Worm (Caenorhabditis elegans) whole organism, young adult: Measurements from ENCODE around the gene dsb-3.
A peak's percentile ranks its signal among the peaks of the same experiment; 100 is the strongest.

Experiments used
- B0019.2 ChIP-seq: fragments of 200-800 bp; sonication (Bioruptor generic); conservative IDR thresholded peaks from 2 replicates; pipeline ENCODE4 v1.3.6; 2022; ENCODE audit warnings: missing genetic modification reagents, missing genetic modification characterization, missing compliant biosample characterization
- B0261.1 ChIP-seq: sonication (generic microtip); optimal IDR thresholded peaks from 2 replicates; lab custom pipeline; 2016; ENCODE audit warnings: mild to moderate bottlenecking, missing genetic modification characterization, moderate library complexity, missing compliant biosample characterization
- F22D6.2 ChIP-seq: sonication (generic microtip); optimal IDR thresholded peaks from 2 replicates; lab custom pipeline; 2016; ENCODE audit warnings: mild to moderate bottlenecking, missing genetic modification characterization, missing compliant biosample characterization
- F39B2.1 ChIP-seq: fragments of 200-800 bp; sonication (Bioruptor generic); IDR thresholded peaks from 2 replicates; pipeline ENCODE4 v1.3.6; 2022; ENCODE audit warnings: missing genetic modification reagents, missing genetic modification characterization, missing compliant biosample characterization
- F52B5.7 ChIP-seq: sonication (generic microtip); optimal IDR thresholded peaks from 2 replicates; lab custom pipeline; 2016; ENCODE audit warnings: mild to moderate bottlenecking, missing genetic modification characterization, missing compliant biosample characterization
- F57A8.1 ChIP-seq: fragments of 200-800 bp; sonication (Bioruptor generic); optimal IDR thresholded peaks from 2 replicates; lab custom pipeline; 2018; ENCODE audit warnings: mild to moderate bottlenecking, missing genetic modification characterization, moderate library complexity, missing compliant biosample characterization
- F57C9.4 ChIP-seq: sonication (generic microtip); optimal IDR thresholded peaks from 2 replicates; lab custom pipeline; 2017; ENCODE audit warnings: mild to moderate bottlenecking, missing genetic modification characterization, missing compliant biosample characterization
- K11D2.4 ChIP-seq: fragments of 200-800 bp; sonication (Bioruptor generic); IDR thresholded peaks from 2 replicates; pipeline ENCODE4 v1.3.6; 2022; ENCODE audit warnings: missing genetic modification reagents, missing genetic modification characterization, missing compliant biosample characterization
- K12H6.12 ChIP-seq: fragments of 200-800 bp; sonication (Bioruptor generic); optimal IDR thresholded peaks from 2 replicates; lab custom pipeline; 2018; ENCODE audit warnings: mild to moderate bottlenecking, missing genetic modification characterization, missing compliant biosample characterization
- T07F8.4 ChIP-seq: sonication (generic microtip); optimal IDR thresholded peaks from 2 replicates; lab custom pipeline; 2016; ENCODE audit warnings: mild to moderate bottlenecking, missing genetic modification characterization, moderate library complexity, missing compliant biosample characterization
- Y56A3A.18 ChIP-seq: fragments of 200-800 bp; sonication (Bioruptor generic); IDR thresholded peaks from 2 replicates; pipeline ENCODE4 v1.3.6; 2022; ENCODE audit warnings: missing genetic modification reagents, missing genetic modification characterization, missing compliant biosample characterization
- Y79H2A.3 ChIP-seq: fragments of 200-800 bp; sonication (Bioruptor generic); conservative IDR thresholded peaks from 2 replicates; pipeline ENCODE4 v1.3.6; 2022; ENCODE audit warnings: missing genetic modification reagents, missing genetic modification characterization, missing compliant biosample characterization
- Y95B8A.8 ChIP-seq: fragments of 200-800 bp; sonication (Bioruptor generic); IDR thresholded peaks from 2 replicates; pipeline ENCODE4 v1.3.6; 2022; ENCODE audit warnings: missing genetic modification reagents, missing genetic modification characterization, missing compliant biosample characterization
- akir-1 ChIP-seq: fragments of 200-800 bp; sonication (Bioruptor generic); optimal IDR thresholded peaks from 2 replicates; lab custom pipeline; 2018; ENCODE audit warnings: mild to moderate bottlenecking, missing genetic modification characterization, moderate library complexity, missing compliant biosample characterization
- aptf-2 ChIP-seq: fragments of 200-800 bp; sonication (Bioruptor generic); conservative IDR thresholded peaks from 2 replicates; pipeline ENCODE4 v1.3.6; 2022; ENCODE audit warnings: missing genetic modification reagents, missing genetic modification characterization, missing compliant biosample characterization
- attf-3 ChIP-seq: fragments of 200-800 bp; sonication (Bioruptor generic); conservative IDR thresholded peaks from 2 replicates; pipeline ENCODE4 v1.3.6; 2022; ENCODE audit warnings: missing genetic modification reagents, missing genetic modification characterization, missing compliant biosample characterization
- attf-5 ChIP-seq: fragments of 200-800 bp; sonication (Bioruptor generic); optimal IDR thresholded peaks from 2 replicates; lab custom pipeline; 2018; ENCODE audit warnings: mild to moderate bottlenecking, missing genetic modification characterization, missing compliant biosample characterization
- bed-2 ChIP-seq: fragments of 200-800 bp; sonication (Bioruptor generic); IDR thresholded peaks from 2 replicates; pipeline ENCODE4 v1.3.6; 2022; ENCODE audit warnings: missing genetic modification reagents, missing genetic modification characterization, missing compliant biosample characterization
- ccch-3 ChIP-seq: fragments of 200-800 bp; sonication (Bioruptor generic); optimal IDR thresholded peaks from 2 replicates; lab custom pipeline; 2018; ENCODE audit warnings: mild to moderate bottlenecking, missing genetic modification characterization, missing compliant biosample characterization
- ceh-27 ChIP-seq: fragments of 200-800 bp; sonication (Bioruptor generic); optimal IDR thresholded peaks from 2 replicates; lab custom pipeline; 2018; ENCODE audit warnings: mild to moderate bottlenecking, missing genetic modification characterization, moderate library complexity, missing compliant biosample characterization
- chd-7 ChIP-seq: sonication (generic microtip); optimal IDR thresholded peaks from 2 replicates; lab custom pipeline; 2016; ENCODE audit warnings: mild to moderate bottlenecking, missing genetic modification characterization, moderate library complexity, missing compliant biosample characterization
- die-1 ChIP-seq: sonication (generic microtip); optimal IDR thresholded peaks from 2 replicates; lab custom pipeline; 2016; ENCODE audit warnings: missing genotype, mild to moderate bottlenecking, missing genetic modification characterization, missing compliant biosample characterization
- dox-1 ChIP-seq: fragments of 200-800 bp; sonication (Bioruptor generic); IDR thresholded peaks from 2 replicates; pipeline ENCODE4 v1.3.6; 2022; ENCODE audit warnings: missing genetic modification reagents, missing genetic modification characterization, missing compliant biosample characterization
- efl-1 ChIP-seq: fragments of 150-350 bp; optimal IDR thresholded peaks from 2 replicates; lab custom pipeline; 2014; ENCODE audit warnings: missing biosample characterization, missing genetic modification reagents, missing genetic modification characterization
- egl-18 ChIP-seq: fragments of 200-800 bp; sonication (Bioruptor generic); IDR thresholded peaks from 2 replicates; pipeline ENCODE4 v1.3.6; 2022; ENCODE audit warnings: missing genetic modification reagents, missing genetic modification characterization, missing compliant biosample characterization
- him-1 ChIP-seq: sonication (generic microtip); optimal IDR thresholded peaks from 2 replicates; lab custom pipeline; 2016; ENCODE audit warnings: missing genotype, missing genetic modification reagents, missing genetic modification characterization, missing compliant biosample characterization
- hlh-12 ChIP-seq: sonication (generic microtip); optimal IDR thresholded peaks from 2 replicates; lab custom pipeline; 2016; ENCODE audit warnings: missing genetic modification characterization, missing compliant biosample characterization
- hmg-20 ChIP-seq: fragments of 200-800 bp; sonication (Bioruptor generic); IDR thresholded peaks from 2 replicates; pipeline ENCODE4 v1.3.6; 2022; ENCODE audit warnings: missing genetic modification reagents, missing genetic modification characterization, missing compliant biosample characterization
- hrde-1 ChIP-seq: sonication (generic microtip); optimal IDR thresholded peaks from 2 replicates; lab custom pipeline; 2016; ENCODE audit warnings: missing genetic modification characterization, mild to moderate bottlenecking, missing compliant biosample characterization, moderate library complexity, missing genotype, missing genetic modification reagents, borderline replicate concordance
- let-526 ChIP-seq: fragments of 200-800 bp; sonication (Bioruptor generic); IDR thresholded peaks from 2 replicates; pipeline ENCODE4 v1.3.6; 2022; ENCODE audit warnings: missing genetic modification reagents, missing genetic modification characterization, missing compliant biosample characterization
- lsl-1 ChIP-seq: fragments of 200-800 bp; sonication (Bioruptor generic); optimal IDR thresholded peaks from 2 replicates; lab custom pipeline; 2018; ENCODE audit warnings: mild to moderate bottlenecking, missing genetic modification characterization, moderate library complexity, missing compliant biosample characterization
- madf-3 ChIP-seq: fragments of 200-800 bp; sonication (Bioruptor generic); IDR thresholded peaks from 2 replicates; pipeline ENCODE4 v1.3.6; 2022; ENCODE audit warnings: missing genetic modification reagents, missing genetic modification characterization, missing compliant biosample characterization
- madf-8 ChIP-seq: fragments of 200-800 bp; sonication (Bioruptor generic); conservative IDR thresholded peaks from 2 replicates; pipeline ENCODE4 v1.3.6; 2022; ENCODE audit warnings: missing genetic modification reagents, missing genetic modification characterization, missing compliant biosample characterization
- mes-4 ChIP-seq: sonication (generic microtip); optimal IDR thresholded peaks from 2 replicates; lab custom pipeline; 2016; ENCODE audit warnings: missing genotype, missing genetic modification characterization, missing compliant biosample characterization
- nfyb-1 ChIP-seq: fragments of 200-800 bp; sonication (Bioruptor generic); IDR thresholded peaks from 2 replicates; pipeline ENCODE4 v1.3.6; 2022; ENCODE audit warnings: missing genetic modification reagents, missing genetic modification characterization, missing compliant biosample characterization
- nhr-27 ChIP-seq: fragments of 200-800 bp; sonication (Bioruptor generic); optimal IDR thresholded peaks from 2 replicates; lab custom pipeline; 2018; ENCODE audit warnings: mild to moderate bottlenecking, missing genetic modification characterization, moderate library complexity, missing compliant biosample characterization
- rpc-1 ChIP-seq, 2 experiments: fragments of 150-350 bp in 1 of 2; sonication (generic microtip) in 1 of 2; optimal IDR thresholded peaks; 2 replicates each; lab custom pipeline; 2014 to 2018; ENCODE audit warnings: missing biosample characterization in 1 of 2, missing genetic modification characterization in 1 of 2, missing genetic modification reagents in 1 of 2, missing genotype in 1 of 2
- sea-2 ChIP-seq: fragments of 200-800 bp; sonication (Bioruptor generic); IDR thresholded peaks from 2 replicates; pipeline ENCODE4 v1.3.6; 2022; ENCODE audit warnings: missing genetic modification characterization, missing compliant biosample characterization
- snpc-1.1 ChIP-seq: sonication (generic microtip); optimal IDR thresholded peaks from 2 replicates; lab custom pipeline; 2017; ENCODE audit warnings: missing genetic modification characterization, mild to moderate bottlenecking, missing compliant biosample characterization, antibody characterized with exemption, moderate library complexity, missing genotype, missing genetic modification reagents; ENCODE audit not compliant: insufficient read depth
- snpc-3.4 ChIP-seq: sonication (generic microtip); optimal IDR thresholded peaks from 2 replicates; lab custom pipeline; 2017; ENCODE audit warnings: missing genetic modification characterization, mild to moderate bottlenecking, missing compliant biosample characterization, antibody characterized with exemption, moderate library complexity, missing genotype, missing genetic modification reagents
- tbp1 ChIP-seq: fragments of 200-800 bp; sonication (Bioruptor generic); optimal IDR thresholded peaks from 2 replicates; lab custom pipeline; 2018; ENCODE audit warnings: mild to moderate bottlenecking, missing genetic modification characterization, missing compliant biosample characterization
- tlf-1 ChIP-seq: fragments of 200-800 bp; sonication (Bioruptor generic); optimal IDR thresholded peaks from 2 replicates; lab custom pipeline; 2018; ENCODE audit warnings: mild to moderate bottlenecking, missing genetic modification characterization, missing compliant biosample characterization
- unc-130 ChIP-seq: sonication (generic microtip); optimal IDR thresholded peaks from 2 replicates; lab custom pipeline; 2016; ENCODE audit warnings: missing genetic modification reagents, missing genetic modification characterization, missing compliant biosample characterization
- unc-62 ChIP-seq: fragments of 150-350 bp; optimal IDR thresholded peaks from 2 replicates; lab custom pipeline; 2014; ENCODE audit warnings: missing biosample characterization, missing genetic modification reagents, missing genetic modification characterization
- ztf-22 ChIP-seq: fragments of 200-800 bp; sonication (Bioruptor generic); optimal IDR thresholded peaks from 2 replicates; lab custom pipeline; 2018; ENCODE audit warnings: mild to moderate bottlenecking, missing genetic modification characterization, moderate library complexity, missing compliant biosample characterization
- ztf-25 ChIP-seq: fragments of 200-800 bp; sonication (Bioruptor generic); IDR thresholded peaks from 2 replicates; pipeline ENCODE4 v1.3.6; 2022; ENCODE audit warnings: missing genetic modification reagents, missing genetic modification characterization, missing compliant biosample characterization
- ztf-3 ChIP-seq: fragments of 200-800 bp; sonication (Bioruptor generic); optimal IDR thresholded peaks from 2 replicates; lab custom pipeline; 2018; ENCODE audit warnings: mild to moderate bottlenecking, missing genetic modification characterization, missing compliant biosample characterization
- ztf-6 ChIP-seq: fragments of 200-800 bp; sonication (Bioruptor generic); IDR thresholded peaks from 2 replicates; pipeline ENCODE4 v1.3.6; 2022; ENCODE audit warnings: missing genetic modification reagents, missing genetic modification characterization, missing compliant biosample characterization

The dsb-3 gene

ce11 chrIV:7789521-7789949 lies 30.1 kb upstream of the dsb-3 start, which contains the start of gene imp-3 (continued):
- TF ChIP-seq T07F8.4 (tag; lab: Kevin White, UChicago) (no peak), ztf-3 (GFP tag; lab: Kevin White, UChicago) (no peak), efl-1 (no peak), F39B2.1 (GFP tag; lab: Robert Waterston, UW) (peak; percentile 61; the same call in 1 of the 2 replicates), sea-2 (GFP tag; lab: Robert Waterston, UW) (no peak), F57A8.1 (no peak), F57C9.4 (tag; lab: Kevin White, UChicago) (peak; percentile 53), F52B5.7 (tag; lab: Kevin White, UChicago) (peak; percentile 84), F22D6.2 (tag; lab: Kevin White, UChicago) (no peak), snpc-3.4 (peak; percentile 22), snpc-1.1 (tag; lab: Kevin White, UChicago) (peak; percentile 19), unc-62 (no peak), attf-5 (GFP tag; lab: Kevin White, UChicago) (peak; percentile 74), ceh-27 (GFP tag; lab: Kevin White, UChicago) (peak; percentile 7), nhr-27 (tag; lab: Kevin White, UChicago) (no peak), Y79H2A.3 (peak; percentile 81), B0019.2 (GFP tag; lab: Robert Waterston, UW) (no peak), dox-1 (GFP tag; lab: Robert Waterston, UW) (peak; percentile 68; the same call in 1 of the 2 replicates), attf-3 (GFP tag; lab: Robert Waterston, UW) (0 out of 2 replicates have a peak, but pooled peaks have one; percentile 27), lsl-1 (GFP tag; lab: Kevin White, UChicago) (peak; percentile 9), tbp1 (GFP tag; lab: Kevin White, UChicago) (peak; percentile 60), rpc-1 (optimal IDR thresholded peaks at IDR 0.05; lab: Kevin White, UChicago) (no peak), rpc-1 (tag; optimal IDR thresholded peaks at IDR 0.05; lab: Kevin White, UChicago) (no peak), mes-4 (tag; lab: Kevin White, UChicago) (no peak), nfyb-1 (GFP tag; lab: Robert Waterston, UW) (peak; percentile 69), aptf-2 (no peak), ztf-25 (GFP tag; lab: Robert Waterston, UW) (0 out of 2 replicates have a peak, but pooled peaks have one; percentile 66), chd-7 (tag; lab: Kevin White, UChicago) (peak; percentile 75), ztf-6 (GFP tag; lab: Robert Waterston, UW) (no peak), hlh-12 (no peak), Y56A3A.18 (peak; percentile 56; the same call in 1 of the 2 replicates), ccch-3 (GFP tag; lab: Kevin White, UChicago) (no peak), unc-130 (GFP tag; lab: Kevin White, UChicago) (peak; percentile 11), egl-18 (no peak), K12H6.12 (tag; lab: Kevin White, UChicago) (peak; percentile 51), hrde-1 (tag; lab: Kevin White, UChicago) (peak; percentile 70), Y95B8A.8 (GFP tag; lab: Robert Waterston, UW) (peak; percentile 66; the same call in 1 of the 2 replicates), him-1 (no peak), bed-2 (GFP tag; lab: Robert Waterston, UW) (no peak), die-1 (tag; lab: Kevin White, UChicago) (no peak), akir-1 (no peak), madf-3 (0 out of 2 replicates have a peak, but pooled peaks have one; percentile 40), B0261.1 (tag; lab: Kevin White, UChicago) (no peak), hmg-20 (0 out of 2 replicates have a peak, but pooled peaks have one; percentile 46), tlf-1 (peak; percentile 53), ztf-22 (no peak), madf-8 (GFP tag; lab: Robert Waterston, UW) (0 out of 2 replicates have a peak, but pooled peaks have one; percentile 10), let-526 (GFP tag; lab: Robert Waterston, UW) (no peak), K11D2.4 (GFP tag; lab: Robert Waterston, UW) (peak; percentile 61)
